Comparison of ENCODE assay signal across 1 fruit fly cellular context in the genomic region with DNA sequence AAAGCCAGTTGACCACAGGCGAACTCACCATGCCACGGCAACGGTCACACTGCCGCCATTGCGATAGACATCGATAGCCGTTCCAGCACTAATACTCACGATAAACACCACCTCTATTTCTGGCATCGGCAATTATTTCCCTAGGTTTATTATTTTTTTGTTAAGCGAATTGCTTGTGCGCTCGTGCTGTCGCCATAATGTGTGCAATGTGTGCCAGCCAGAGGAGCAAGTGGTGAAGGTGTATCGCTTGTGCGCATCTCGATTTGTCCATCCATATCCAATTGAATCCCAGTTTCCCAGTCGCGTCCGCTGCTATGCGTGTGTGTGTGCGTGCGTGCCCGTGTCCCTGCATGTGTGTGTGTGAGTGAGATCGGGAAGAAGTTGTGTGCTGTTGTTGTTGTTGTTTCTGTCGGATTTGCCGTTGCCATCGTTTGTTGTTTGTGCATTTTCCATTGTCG.
TF ChIP-seq lines count a peak whose summit lies in the region.

A gene (plus strand): TSS at position 85 of the 458 bp plus-strand sequence.

TF ChIP-seq in whole organism, embryonic, 481 proteins besides CTCF, POLR2A, EP300 and RAD21 (continued from another document):
- TF ChIP-seq nmo (GFP tag; optimal IDR thresholded peaks at IDR 0.05; lab: Kevin White, UChicago) (peak; percentile 60), Fer1 (GFP tag; optimal IDR thresholded peaks at IDR 0.05; lab: Kevin White, UChicago) (peak; percentile 38), ind (GFP tag; optimal IDR thresholded peaks at IDR 0.05; lab: Kevin White, UChicago) (no peak), CG13624 (GFP tag; optimal IDR thresholded peaks at IDR 0.05; lab: Kevin White, UChicago) (no peak), cg (GFP tag; optimal IDR thresholded peaks at IDR 0.05; lab: Kevin White, UChicago) (peak; percentile 97), trem (tag; optimal IDR thresholded peaks at IDR 0.05; lab: Kevin White, UChicago) (peak; percentile 53), bsh (GFP tag; optimal IDR thresholded peaks at IDR 0.05; lab: Kevin White, UChicago) (no peak), HmgD (GFP tag; optimal IDR thresholded peaks at IDR 0.05; lab: Kevin White, UChicago) (peak; percentile 51), gfzf (GFP tag; optimal IDR thresholded peaks at IDR 0.05; lab: Kevin White, UChicago) (peak; percentile 60), maf-S (GFP tag; optimal IDR thresholded peaks at IDR 0.05; lab: Kevin White, UChicago) (peak; percentile 21), Max (GFP tag; optimal IDR thresholded peaks at IDR 0.05; lab: Kevin White, UChicago) (peak; percentile 3), CG17829 (tag; optimal IDR thresholded peaks at IDR 0.05; lab: Kevin White, UChicago) (peak; percentile 21), hbn (GFP tag; IDR thresholded peaks at IDR 0.05; lab: Robert Waterston, UW; ENCODE audit: partially characterized antibody) (peak; percentile 89), CG7271 (tag; optimal IDR thresholded peaks at IDR 0.05; lab: Kevin White, UChicago) (peak; percentile 8), cwo (GFP tag; optimal IDR thresholded peaks at IDR 0.05; lab: Kevin White, UChicago) (no peak), Nf-YC (tag; optimal IDR thresholded peaks at IDR 0.05; lab: Kevin White, UChicago) (peak; percentile 45), knrl (GFP tag; IDR thresholded peaks at IDR 0.05; lab: Robert Waterston, UW; ENCODE audit: partially characterized antibody) (peak; percentile 92), sob (GFP tag; IDR thresholded peaks at IDR 0.05; lab: Robert Waterston, UW) (0 out of 2 replicates have a peak, but pooled peaks have one; percentile 32), CG1647 (GFP tag; optimal IDR thresholded peaks at IDR 0.05; lab: Kevin White, UChicago) (no peak), ewg (GFP tag; optimal IDR thresholded peaks at IDR 0.05; lab: Kevin White, UChicago) (no peak), CG2129 (GFP tag; IDR thresholded peaks at IDR 0.05; lab: Robert Waterston, UW; ENCODE audit: partially characterized antibody) (peak; percentile 48), CG12659 (GFP tag; optimal IDR thresholded peaks at IDR 0.05; lab: Kevin White, UChicago) (peak; percentile 74), ERR (GFP tag; optimal IDR thresholded peaks at IDR 0.05; lab: Kevin White, UChicago) (peak; percentile 22), kah (GFP tag; optimal IDR thresholded peaks at IDR 0.05; lab: Kevin White, UChicago) (no peak), CG7963 (GFP tag; IDR thresholded peaks at IDR 0.05; lab: Robert Waterston, UW; ENCODE audit: partially characterized antibody) (peak; percentile 86), p53 (GFP tag; optimal IDR thresholded peaks at IDR 0.05; lab: Kevin White, UChicago) (peak; percentile 58), grau (tag; optimal IDR thresholded peaks at IDR 0.05; lab: Kevin White, UChicago) (peak; percentile 20), CG2116 (GFP tag; optimal IDR thresholded peaks at IDR 0.05; lab: Kevin White, UChicago) (peak; percentile 57), Dll (GFP tag; IDR thresholded peaks at IDR 0.05; lab: Robert Waterston, UW; ENCODE audit: partially characterized antibody) (peak; percentile 88), Stat92E (GFP tag; optimal IDR thresholded peaks at IDR 0.05; lab: Kevin White, UChicago) (peak in 1 of 3 experiments; percentile 42), sna (GFP tag; IDR thresholded peaks at IDR 0.05; lab: Robert Waterston, UW; ENCODE audit: partially characterized antibody) (peak; percentile 74), nerfin-1 (tag; optimal IDR thresholded peaks at IDR 0.05; lab: Kevin White, UChicago) (peak; percentile 59), CG2199 (GFP tag; IDR thresholded peaks at IDR 0.05; lab: Robert Waterston, UW) (no peak), MESR4 (GFP tag; optimal IDR thresholded peaks at IDR 0.05; lab: Kevin White, UChicago) (peak; percentile 94), Dref (GFP tag; IDR thresholded peaks at IDR 0.05; lab: Robert Waterston, UW) (peak; percentile 75), CG6654 (GFP tag; optimal IDR thresholded peaks at IDR 0.05; lab: Kevin White, UChicago) (no peak), CG42726 (GFP tag; IDR thresholded peaks at IDR 0.05; lab: Robert Waterston, UW; ENCODE audit: partially characterized antibody) (peak; percentile 95), mam (GFP tag; optimal IDR thresholded peaks at IDR 0.05; lab: Kevin White, UChicago) (peak; percentile 31), Trl (optimal IDR thresholded peaks at IDR 0.05; lab: Kevin White, UChicago) (no peak), Trl (GFP tag; optimal IDR thresholded peaks at IDR 0.05; lab: Kevin White, UChicago) (peak; percentile 12), CG12744 (GFP tag; optimal IDR thresholded peaks at IDR 0.05; lab: Kevin White, UChicago) (no peak), amos (GFP tag; IDR thresholded peaks at IDR 0.05; lab: Robert Waterston, UW; ENCODE audit: partially characterized antibody) (peak; percentile 96), Ets97D (GFP tag; optimal IDR thresholded peaks at IDR 0.05; lab: Kevin White, UChicago) (peak; percentile 74), nerfin-2 (GFP tag; IDR thresholded peaks at IDR 0.05; lab: Robert Waterston, UW; ENCODE audit: partially characterized antibody) (peak; percentile 56; the same call in 1 of the 2 replicates), CG33213 (GFP tag; optimal IDR thresholded peaks at IDR 0.05; lab: Kevin White, UChicago) (peak; percentile 8), BEAF-32 (GFP tag; optimal IDR thresholded peaks at IDR 0.05; lab: Kevin White, UChicago) (peak; percentile 97), tna (GFP tag; IDR thresholded peaks at IDR 0.05; lab: Robert Waterston, UW; ENCODE audit: partially characterized antibody) (peak; percentile 77), CG15514 (GFP tag; optimal IDR thresholded peaks at IDR 0.05; lab: Kevin White, UChicago) (peak; percentile 72), CG11456 (GFP tag; IDR thresholded peaks at IDR 0.05; lab: Robert Waterston, UW) (no peak; the same call in 2 of the 3 replicates), CG34224 (GFP tag; IDR thresholded peaks at IDR 0.05; lab: Robert Waterston, UW; ENCODE audit: partially characterized antibody) (peak; percentile 85), Gsc (GFP tag; IDR thresholded peaks at IDR 0.05; lab: Robert Waterston, UW) (no peak), Fer3 (tag; optimal IDR thresholded peaks at IDR 0.05; lab: Kevin White, UChicago) (no peak), fd96Cb (tag; optimal IDR thresholded peaks at IDR 0.05; lab: Kevin White, UChicago) (no peak), CG1529 (GFP tag; optimal IDR thresholded peaks at IDR 0.05; lab: Kevin White, UChicago) (no peak), NFAT (GFP tag; IDR thresholded peaks at IDR 0.05; lab: Robert Waterston, UW) (no peak), sug (tag; optimal IDR thresholded peaks at IDR 0.05; lab: Kevin White, UChicago) (peak; percentile 16), CG32532 (GFP tag; IDR thresholded peaks at IDR 0.05; lab: Robert Waterston, UW) (peak; percentile 21; the same call in 1 of the 2 replicates), hkb (optimal IDR thresholded peaks at IDR 0.05; lab: Kevin White, UChicago) (no peak), hkb (GFP tag; IDR thresholded peaks at IDR 0.05; lab: Robert Waterston, UW) (no peak), CG4360 (GFP tag; IDR thresholded peaks at IDR 0.05; lab: Robert Waterston, UW) (peak; percentile 94), Myb (GFP tag; optimal IDR thresholded peaks at IDR 0.05; lab: Kevin White, UChicago) (peak; percentile 94), pita (GFP tag; optimal IDR thresholded peaks at IDR 0.05; lab: Kevin White, UChicago) (no peak), Side (GFP tag; optimal IDR thresholded peaks at IDR 0.05; lab: Kevin White, UChicago) (peak; percentile 41)
